Fruit fly (Drosophila melanogaster) whole organism: ENCODE data around the gene CG10470.

Experiments used
- CG8478 ChIP-seq: fragments of >200 bp; optimal IDR thresholded peaks from 2 replicates; lab custom pipeline; 2018; ENCODE audit warnings: inconsistent platforms
- Dll ChIP-seq: fragments of >200 bp; optimal IDR thresholded peaks from 2 replicates; lab custom pipeline; 2017
- EcR ChIP-seq, 2 experiments: fragments of >200 bp; optimal IDR thresholded peaks; 2 replicates each; lab custom pipeline; 2017; ENCODE audit warnings: missing biosample characterization in 2 of 2, missing genetic modification characterization in 2 of 2, missing genetic modification reagents in 2 of 2
- pan ChIP-seq: fragments of >200 bp; optimal IDR thresholded peaks from 2 replicates; lab custom pipeline; 2017
- psq ChIP-seq: fragments of >200 bp; optimal IDR thresholded peaks from 2 replicates; lab custom pipeline; 2017
- usp ChIP-seq: fragments of >200 bp; optimal IDR thresholded peaks from 2 replicates; lab custom pipeline; 2017; ENCODE audit warnings: missing biosample characterization, missing genetic modification characterization, mixed read lengths

Gene CG10470

dm6 chr2L:19048912-19049311 is at the start of gene CG10470:
Gene CG10470, plus strand, starts transcription at chr2L:19049076.
- TF ChIP-seq EcR (GFP tag; optimal IDR thresholded peaks at IDR 0.05; lab: Kevin White, UChicago) (no peak), pan (no peak), Dll (lab: Kevin White, UChicago) (no peak), psq (no peak)

dm6 chr2L:19002468-19002867 is 46.4 kb upstream of the CG10470 start:
- no peak for TF ChIP-seq psq
- TF ChIP-seq usp, result no peak
- TF ChIP-seq EcR (GFP tag; optimal IDR thresholded peaks at IDR 0.05; lab: Kevin White, UChicago), result no peak
- TF ChIP-seq pan, result no peak
- TF ChIP-seq CG8478, result no peak
- TF ChIP-seq Dll (lab: Kevin White, UChicago), result no peak

dm6 chr2L:19002959-19003371 is 45.9 kb upstream of the CG10470 start, which contains the start of gene CG31793:
Gene CG31793, plus strand, starts transcription at chr2L:19003367.
- TF ChIP-seq usp (no peak), pan (no peak), psq (no peak), Dll (lab: Kevin White, UChicago) (no peak), CG8478 (no peak), EcR (GFP tag; optimal IDR thresholded peaks at IDR 0.05; lab: Kevin White, UChicago) (no peak)

dm6 chr2L:19009130-19009529 is 39.7 kb upstream of the CG10470 start, which contains the start of gene RpL30:
Gene RpL30, minus strand, starts transcription at chr2L:19009306.
- TF ChIP-seq pan (no peak), psq (no peak), usp (no peak), CG8478 (no peak), EcR (GFP tag; optimal IDR thresholded peaks at IDR 0.05; lab: Kevin White, UChicago) (no peak), Dll (lab: Kevin White, UChicago) (no peak)

- TF ChIP-seq EcR (GFP tag; optimal IDR thresholded peaks at IDR 0.05; lab: Kevin White, UChicago) (no peak), CG8478 (no peak), Dll (lab: Kevin White, UChicago) (no peak), usp (no peak)
Observed at dm6 chr2L:19010037-19010436, 38.8 kb upstream of the CG10470 start.

dm6 chr2L:19010566-19010965 is 38.3 kb upstream of the CG10470 start, which contains the start of gene robl37BC:
Gene robl37BC, plus strand, starts transcription at chr2L:19010866.
- no peak for TF ChIP-seq usp
- no peak for TF ChIP-seq Dll (lab: Kevin White, UChicago)
- no peak for TF ChIP-seq EcR (GFP tag; optimal IDR thresholded peaks at IDR 0.05; lab: Kevin White, UChicago)
- TF ChIP-seq psq, result no peak
- no peak for TF ChIP-seq CG8478
- no peak for TF ChIP-seq pan

- no peak for TF ChIP-seq psq
- peak; percentile 62 for TF ChIP-seq pan
Observed at dm6 chr2L:19011895-19012645, 36.8 kb upstream of the CG10470 start.

dm6 chr2L:19012776-19013328 is 36.0 kb upstream of the CG10470 start:
- TF ChIP-seq EcR (GFP tag; optimal IDR thresholded peaks at IDR 0.05; lab: Kevin White, UChicago) (no peak), psq (no peak)

dm6 chr2L:19014032-19014880 is 34.6 kb upstream of the CG10470 start:
- no peak for TF ChIP-seq Dll (lab: Kevin White, UChicago)
- TF ChIP-seq CG8478, result no peak
- no peak for TF ChIP-seq psq
- TF ChIP-seq EcR (GFP tag; optimal IDR thresholded peaks at IDR 0.05; lab: Kevin White, UChicago), result no peak
- TF ChIP-seq usp, result no peak
- TF ChIP-seq pan, result no peak

- TF ChIP-seq usp (no peak), pan (no peak), Dll (lab: Kevin White, UChicago) (no peak), EcR (GFP tag; optimal IDR thresholded peaks at IDR 0.05; lab: Kevin White, UChicago) (no peak), CG8478 (no peak), psq (no peak)
Observed at dm6 chr2L:19014881-19015366, 34.0 kb upstream of the CG10470 start.

- TF ChIP-seq CG8478, result no peak
- TF ChIP-seq EcR (GFP tag; optimal IDR thresholded peaks at IDR 0.05; lab: Kevin White, UChicago), result no peak
- no peak for TF ChIP-seq usp
- no peak for TF ChIP-seq Dll (lab: Kevin White, UChicago)
- TF ChIP-seq pan, result no peak
- TF ChIP-seq psq, result no peak
Observed at dm6 chr2L:19015628-19016027, 33.2 kb upstream of the CG10470 start.

dm6 chr2L:19017060-19017459 is 31.8 kb upstream of the CG10470 start:
- TF ChIP-seq CG8478 (no peak), pan (no peak), Dll (lab: Kevin White, UChicago) (no peak)

dm6 chr2L:19018266-19018665 is 30.6 kb upstream of the CG10470 start:
- no peak for TF ChIP-seq psq
- TF ChIP-seq pan, result no peak
- no peak for TF ChIP-seq CG8478
- TF ChIP-seq EcR (GFP tag; optimal IDR thresholded peaks at IDR 0.05; lab: Kevin White, UChicago), result no peak
- TF ChIP-seq Dll (lab: Kevin White, UChicago), result no peak
- TF ChIP-seq usp, result no peak
